Worm (Caenorhabditis elegans) whole organism, L4 larva: ENCODE data around the gene col-185.

ENCODE experiments used
- F10B5.3 ChIP-seq: sonication (generic microtip); optimal IDR thresholded peaks from 2 replicates; lab custom pipeline; 2016; ENCODE audit warnings: mild to moderate bottlenecking, missing genetic modification characterization, missing compliant biosample characterization
- F37D6.2 ChIP-seq: sonication (generic microtip); optimal IDR thresholded peaks from 2 replicates; lab custom pipeline; 2016; ENCODE audit warnings: mild to moderate bottlenecking, missing genetic modification characterization, missing compliant biosample characterization
- T26A8.4 ChIP-seq: fragments of 200-800 bp; sonication (Bioruptor generic); IDR thresholded peaks from 2 replicates; pipeline ENCODE4 v1.3.6; 2022; ENCODE audit warnings: missing genetic modification characterization, missing compliant biosample characterization
- aha-1 ChIP-seq: fragments of 150-350 bp; peaks from one replicate; lab custom pipeline; 2014; ENCODE audit warnings: missing biosample characterization, missing genetic modification characterization
- aly-2 ChIP-seq: sonication (generic microtip); optimal IDR thresholded peaks from 2 replicates; lab custom pipeline; 2018; ENCODE audit warnings: missing biosample characterization, missing genetic modification characterization
- ceh-32 ChIP-seq: sonication (generic microtip); optimal IDR thresholded peaks from 2 replicates; lab custom pipeline; 2016; ENCODE audit warnings: mild to moderate bottlenecking, missing genetic modification characterization, missing compliant biosample characterization; ENCODE audit not compliant: poor library complexity
- ceh-62 ChIP-seq: sonication (generic microtip); optimal IDR thresholded peaks from 2 replicates; lab custom pipeline; 2017; ENCODE audit warnings: missing biosample characterization, missing genetic modification characterization
- daf-12 ChIP-seq: fragments of 150-350 bp; optimal IDR thresholded peaks from 2 replicates; lab custom pipeline; 2014; ENCODE audit warnings: missing biosample characterization, missing genetic modification reagents, missing genetic modification characterization
- daf-19 ChIP-seq: fragments of 200-800 bp; sonication (Bioruptor generic); conservative IDR thresholded peaks from 2 replicates; pipeline ENCODE4 v1.3.6; 2022; ENCODE audit warnings: missing genetic modification characterization, missing compliant biosample characterization
- dmd-8 ChIP-seq: fragments of 200-800 bp; sonication (Bioruptor generic); IDR thresholded peaks from 2 replicates; pipeline ENCODE4 v1.3.6; 2022; ENCODE audit warnings: missing genetic modification characterization, missing compliant biosample characterization
- dpl-1 ChIP-seq: fragments of 150-350 bp; optimal IDR thresholded peaks from 2 replicates; lab custom pipeline; 2014; ENCODE audit warnings: missing biosample characterization, missing genetic modification reagents, missing genetic modification characterization
- dve-1 ChIP-seq: sonication (generic microtip); optimal IDR thresholded peaks from 2 replicates; lab custom pipeline; 2017; ENCODE audit warnings: antibody characterized with exemption, mild to moderate bottlenecking, missing genetic modification characterization, missing compliant biosample characterization; ENCODE audit not compliant: insufficient read depth
- fkh-10 ChIP-seq: fragments of 150-350 bp; optimal IDR thresholded peaks from 2 replicates; lab custom pipeline; 2014; ENCODE audit warnings: missing biosample characterization, missing genetic modification reagents, missing genetic modification characterization
- fos-1 ChIP-seq: fragments of 150-350 bp; optimal IDR thresholded peaks from 2 replicates; lab custom pipeline; 2014; ENCODE audit warnings: missing biosample characterization, missing genetic modification characterization
- gei-8 ChIP-seq: fragments of 200-800 bp; sonication (Bioruptor generic); optimal IDR thresholded peaks from 2 replicates; lab custom pipeline; 2018; ENCODE audit warnings: mild to moderate bottlenecking, missing genetic modification characterization, missing compliant biosample characterization
- hif-1 ChIP-seq, 2 experiments: sonication (generic microtip); optimal IDR thresholded peaks; 2 replicates each; lab custom pipeline; 2016 to 2017; ENCODE audit warnings: missing compliant biosample characterization in 2 of 2, missing genetic modification characterization in 2 of 2, missing genetic modification reagents in 2 of 2, missing genotype in 2 of 2, mild to moderate bottlenecking in 1 of 2
- hlh-30 ChIP-seq: sonication (generic microtip); optimal IDR thresholded peaks from 2 replicates; lab custom pipeline; 2017; ENCODE audit warnings: antibody characterized with exemption, mild to moderate bottlenecking, missing genetic modification characterization, missing compliant biosample characterization; ENCODE audit not compliant: insufficient read depth
- lin-1 ChIP-seq: fragments of 200-800 bp; sonication (Bioruptor generic); IDR thresholded peaks from 2 replicates; pipeline ENCODE4 v1.3.6; 2022; ENCODE audit warnings: missing genetic modification reagents, missing genetic modification characterization, missing compliant biosample characterization
- lin-38 ChIP-seq: fragments of 200-800 bp; sonication (Bioruptor generic); IDR thresholded peaks from 2 replicates; pipeline ENCODE4 v1.3.6; 2022; ENCODE audit warnings: missing genetic modification reagents, missing genetic modification characterization, missing compliant biosample characterization
- lir-3 ChIP-seq: sonication (generic microtip); optimal IDR thresholded peaks from 2 replicates; lab custom pipeline; 2016; ENCODE audit warnings: mild to moderate bottlenecking, missing genetic modification characterization, missing compliant biosample characterization
- madf-9 ChIP-seq: fragments of 200-800 bp; sonication (Bioruptor generic); conservative IDR thresholded peaks from 2 replicates; pipeline ENCODE4 v1.3.6; 2022; ENCODE audit warnings: missing genetic modification reagents, missing genetic modification characterization, missing compliant biosample characterization
- mxl-3 ChIP-seq: fragments of 200-800 bp; sonication (Bioruptor generic); optimal IDR thresholded peaks from 2 replicates; lab custom pipeline; 2018; ENCODE audit warnings: mild to moderate bottlenecking, missing genetic modification characterization, missing compliant biosample characterization
- nhr-237 ChIP-seq: sonication (generic microtip); optimal IDR thresholded peaks from 2 replicates; lab custom pipeline; 2017; ENCODE audit warnings: missing biosample characterization, missing genetic modification characterization
- nhr-41 ChIP-seq: fragments of 200-800 bp; sonication (Bioruptor generic); IDR thresholded peaks from 2 replicates; pipeline ENCODE4 v1.3.6; 2022; ENCODE audit warnings: missing genetic modification reagents, missing genetic modification characterization, missing compliant biosample characterization
- nhr-42 ChIP-seq: fragments of 200-800 bp; sonication (Bioruptor generic); IDR thresholded peaks from 2 replicates; pipeline ENCODE4 v1.3.6; 2022; ENCODE audit warnings: missing genetic modification characterization, missing compliant biosample characterization
- nhr-48 ChIP-seq: sonication (generic microtip); optimal IDR thresholded peaks from 2 replicates; lab custom pipeline; 2016; ENCODE audit warnings: mild to moderate bottlenecking, missing genetic modification characterization, missing compliant biosample characterization
- pqm-1 ChIP-seq: sonication (generic microtip); optimal IDR thresholded peaks from 2 replicates; lab custom pipeline; 2017; ENCODE audit warnings: missing biosample characterization, missing genetic modification characterization
- rbr-2 ChIP-seq: sonication (generic microtip); optimal IDR thresholded peaks from 2 replicates; lab custom pipeline; 2016; ENCODE audit warnings: missing genotype, missing genetic modification characterization, missing compliant biosample characterization
- saeg-2 ChIP-seq: fragments of 200-800 bp; sonication (Bioruptor generic); IDR thresholded peaks from 2 replicates; pipeline ENCODE4 v1.3.6; 2022; ENCODE audit warnings: missing genetic modification reagents, missing genetic modification characterization, missing compliant biosample characterization
- skn-1 ChIP-seq: fragments of 150-350 bp; optimal IDR thresholded peaks from 2 replicates; lab custom pipeline; 2014; ENCODE audit warnings: missing biosample characterization, missing genetic modification characterization
- tra-1 ChIP-seq: fragments of 200-800 bp; sonication (Bioruptor generic); IDR thresholded peaks from 2 replicates; pipeline ENCODE4 v1.3.6; 2022; ENCODE audit warnings: missing genetic modification reagents, missing genetic modification characterization, missing compliant biosample characterization
- unc-39 ChIP-seq: sonication (generic microtip); optimal IDR thresholded peaks from 2 replicates; lab custom pipeline; 2017; ENCODE audit warnings: missing biosample characterization, missing genetic modification characterization
- unc-62 ChIP-seq, 3 experiments: fragments of 150-350 bp in 1 of 3; sonication (generic microtip); optimal IDR thresholded peaks in 2 of 3; peaks in 1 of 3; 1 replicate in 1 of 3; 2 replicates in 2 of 3; lab custom pipeline; 2014 to 2017; ENCODE audit warnings: missing biosample characterization in 3 of 3, missing genetic modification characterization in 3 of 3, missing genetic modification reagents in 3 of 3, missing genotype in 1 of 3
- vab-7 ChIP-seq: fragments of 200-800 bp; sonication (Bioruptor generic); IDR thresholded peaks from 2 replicates; pipeline ENCODE4 v1.3.6; 2022; ENCODE audit warnings: missing genetic modification reagents, missing genetic modification characterization, missing compliant biosample characterization
- zfp-3 ChIP-seq: fragments of 200-800 bp; sonication (Bioruptor generic); conservative IDR thresholded peaks from 2 replicates; pipeline ENCODE4 v1.3.6; 2022; ENCODE audit warnings: missing genetic modification reagents, missing genetic modification characterization, missing compliant biosample characterization
- zip-11 ChIP-seq: fragments of 200-800 bp; sonication (Bioruptor generic); IDR thresholded peaks from 2 replicates; pipeline ENCODE4 v1.3.6; 2022; ENCODE audit warnings: missing genetic modification characterization, missing compliant biosample characterization
- ztf-7 ChIP-seq: fragments of 150-350 bp; optimal IDR thresholded peaks from 2 replicates; lab custom pipeline; 2014; ENCODE audit warnings: missing biosample characterization, missing genetic modification characterization

The col-185 gene

DNA sequence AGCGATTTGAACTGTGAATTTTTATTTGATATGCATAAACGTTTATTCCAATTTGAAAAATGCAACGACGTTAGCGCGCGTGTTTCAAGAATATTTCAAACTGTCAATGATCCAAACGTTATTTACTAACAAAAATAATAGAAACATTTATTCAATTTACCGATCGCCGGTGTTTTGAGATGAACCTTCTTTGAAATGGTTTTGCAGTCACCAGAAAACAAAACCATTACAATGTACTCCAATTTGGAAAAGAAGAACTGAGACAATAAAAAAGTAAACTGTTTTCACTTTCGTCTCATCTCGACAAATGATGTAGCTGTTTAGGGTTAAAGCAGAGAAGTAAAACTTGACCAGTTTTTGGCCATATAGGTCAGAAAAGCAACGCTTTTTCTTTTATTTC, 3.7 kb downstream of the col-185 start, which contains the start of gene H06A10.1:
H06A10.1 (plus strand) TSS at position 301 of the 400 bp plus-strand sequence.
- TF ChIP-seq nhr-41 (no peak), ztf-7 (no peak), ceh-62 (tag; lab: Kevin White, UChicago) (no peak)
- TF ChIP-seq, all 104 proteins: peak for 0

ce11 chrX:13506493-13506892, 4.4 kb downstream of the col-185 start:
- no peak for TF ChIP-seq dve-1
- TF ChIP-seq daf-19 (GFP tag; lab: Robert Waterston, UW), result no peak
- no peak for TF ChIP-seq madf-9 (GFP tag; lab: Robert Waterston, UW)
- no peak for TF ChIP-seq unc-39 (tag; lab: Kevin White, UChicago)
- TF ChIP-seq gei-8 (GFP tag; lab: Kevin White, UChicago), result no peak
- no peak for TF ChIP-seq F10B5.3
- no peak for TF ChIP-seq hif-1 (tag; optimal IDR thresholded peaks at IDR 0.05; lab: Kevin White, UChicago)
- no peak for TF ChIP-seq daf-12 (tag; lab: Kevin White, UChicago)
- TF ChIP-seq nhr-42 (GFP tag; lab: Robert Waterston, UW), result no peak
- TF ChIP-seq lin-1 (GFP tag; lab: Robert Waterston, UW), result no peak
- no peak for TF ChIP-seq dpl-1 (GFP tag; lab: Kevin White, UChicago)
- no peak for TF ChIP-seq F37D6.2
- TF ChIP-seq aly-2, result no peak
- TF ChIP-seq ceh-32, result no peak
- TF ChIP-seq fos-1 (tag; lab: Kevin White, UChicago), result no peak
- TF ChIP-seq pqm-1 (tag; lab: Kevin White, UChicago), result no peak
- TF ChIP-seq rbr-2 (tag; lab: Kevin White, UChicago), result no peak

DNA sequence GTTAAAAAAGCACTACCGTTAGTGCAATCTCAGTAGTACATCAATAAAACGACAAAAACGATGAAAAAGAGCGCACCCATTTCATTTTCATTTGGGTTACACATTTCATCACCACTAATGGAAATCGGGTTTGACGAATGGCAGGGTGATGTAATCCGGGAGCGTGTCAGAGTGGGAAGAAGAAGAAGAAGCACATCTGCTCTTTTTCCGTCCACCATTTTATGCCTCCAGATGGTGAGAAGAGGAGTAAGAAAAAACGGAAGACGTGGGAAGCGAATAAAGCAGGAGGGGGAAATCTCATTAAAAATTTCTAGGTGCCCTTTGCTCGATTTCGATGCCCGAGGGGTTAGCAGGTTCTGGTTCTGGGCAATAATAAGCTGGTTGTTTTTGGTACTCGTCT, 4.9 kb downstream of the col-185 start:
- TF ChIP-seq mxl-3 (GFP tag; lab: Kevin White, UChicago), result no peak
- TF ChIP-seq gei-8 (GFP tag; lab: Kevin White, UChicago), result no peak
- TF ChIP-seq aha-1, result peak; percentile 74

DNA sequence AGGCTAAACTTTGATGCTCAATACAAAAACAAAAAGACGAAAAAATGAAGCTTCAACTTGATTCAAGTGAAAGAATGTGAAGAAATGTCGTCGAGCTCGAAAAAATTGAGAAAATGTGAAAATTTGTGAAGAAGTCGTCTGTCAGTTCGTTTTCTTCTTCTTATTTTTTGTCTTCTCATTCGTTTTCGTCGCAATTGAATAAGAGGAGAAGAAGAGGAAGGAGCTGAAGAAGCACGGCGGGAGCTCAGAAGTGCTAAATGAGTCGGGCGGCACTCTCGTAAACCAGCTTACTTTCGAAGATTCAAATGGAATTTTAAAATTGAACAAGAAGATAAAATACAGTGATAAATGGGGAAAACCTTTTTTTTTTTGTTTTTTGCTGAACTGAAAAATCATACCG, 5.7 kb downstream of the col-185 start:
- peak in 1 of 2 experiments; percentile 52 for TF ChIP-seq unc-62 (GFP tag; optimal IDR thresholded peaks at IDR 0.05 in 1 of 2; lab: Kevin White, UChicago)
- TF ChIP-seq unc-62 (tag; optimal IDR thresholded peaks at IDR 0.05; lab: Kevin White, UChicago), result no peak
- TF ChIP-seq nhr-48, result no peak
- TF ChIP-seq zfp-3, result no peak
- no peak for TF ChIP-seq lin-38
- TF ChIP-seq T26A8.4 (GFP tag; lab: Robert Waterston, UW), result no peak
- no peak for TF ChIP-seq dmd-8 (GFP tag; lab: Robert Waterston, UW)
- TF ChIP-seq ztf-7, result no peak
- TF ChIP-seq vab-7 (GFP tag; lab: Robert Waterston, UW), result no peak
- no peak for TF ChIP-seq saeg-2 (GFP tag; lab: Robert Waterston, UW)
- TF ChIP-seq tra-1 (GFP tag; lab: Robert Waterston, UW), result no peak
- TF ChIP-seq skn-1 (tag; lab: Kevin White, UChicago), result no peak
- no peak for TF ChIP-seq zip-11 (GFP tag; lab: Robert Waterston, UW)
- TF ChIP-seq nhr-237 (tag; lab: Kevin White, UChicago), result no peak
- TF ChIP-seq hlh-30, result no peak
- no peak for TF ChIP-seq lir-3
- peak; percentile 25 for TF ChIP-seq fkh-10 (GFP tag; lab: Kevin White, UChicago)
